Worm (Caenorhabditis elegans) whole organism, L4 larva: ENCODE results near the gene H40L08.2.

Experiments used
- daf-16 ChIP-seq, 3 experiments: sonication (generic microtip); optimal IDR thresholded peaks; 2 replicates each; lab custom pipeline; 2016 to 2017; ENCODE audit warnings: missing genetic modification characterization in 3 of 3, missing genetic modification reagents in 3 of 3, mild to moderate bottlenecking in 2 of 3, missing compliant biosample characterization in 2 of 3, missing biosample characterization in 1 of 3, moderate library complexity in 1 of 3
- duxl-1 ChIP-seq: sonication (generic microtip); optimal IDR thresholded peaks from 2 replicates; lab custom pipeline; 2016; ENCODE audit warnings: mild to moderate bottlenecking, missing genetic modification characterization, moderate library complexity, missing compliant biosample characterization; ENCODE audit not compliant: poor library complexity
- nhr-237 ChIP-seq: sonication (generic microtip); optimal IDR thresholded peaks from 2 replicates; lab custom pipeline; 2017; ENCODE audit warnings: missing biosample characterization, missing genetic modification characterization
- nhr-28 ChIP-seq: fragments of 150-350 bp; optimal IDR thresholded peaks from 2 replicates; lab custom pipeline; 2014; ENCODE audit warnings: missing biosample characterization, missing genetic modification characterization
- nhr-41 ChIP-seq: fragments of 200-800 bp; sonication (Bioruptor generic); IDR thresholded peaks from 2 replicates; pipeline ENCODE4 v1.3.6; 2022; ENCODE audit warnings: missing genetic modification reagents, missing genetic modification characterization, missing compliant biosample characterization
- nhr-77 ChIP-seq: fragments of 150-350 bp; optimal IDR thresholded peaks from 2 replicates; lab custom pipeline; 2014; ENCODE audit warnings: missing biosample characterization, missing genetic modification characterization
- pqm-1 ChIP-seq: sonication (generic microtip); optimal IDR thresholded peaks from 2 replicates; lab custom pipeline; 2017; ENCODE audit warnings: missing biosample characterization, missing genetic modification characterization
- unc-130 ChIP-seq: sonication (generic microtip); optimal IDR thresholded peaks from 2 replicates; lab custom pipeline; 2016; ENCODE audit warnings: missing genetic modification reagents, missing genetic modification characterization, missing compliant biosample characterization
- unc-62 ChIP-seq, 3 experiments: fragments of 150-350 bp in 1 of 3; sonication (generic microtip); optimal IDR thresholded peaks in 2 of 3; peaks in 1 of 3; 1 replicate in 1 of 3; 2 replicates in 2 of 3; lab custom pipeline; 2014 to 2017; ENCODE audit warnings: missing biosample characterization in 3 of 3, missing genetic modification characterization in 3 of 3, missing genetic modification reagents in 3 of 3, missing genotype in 1 of 3

DNA sequence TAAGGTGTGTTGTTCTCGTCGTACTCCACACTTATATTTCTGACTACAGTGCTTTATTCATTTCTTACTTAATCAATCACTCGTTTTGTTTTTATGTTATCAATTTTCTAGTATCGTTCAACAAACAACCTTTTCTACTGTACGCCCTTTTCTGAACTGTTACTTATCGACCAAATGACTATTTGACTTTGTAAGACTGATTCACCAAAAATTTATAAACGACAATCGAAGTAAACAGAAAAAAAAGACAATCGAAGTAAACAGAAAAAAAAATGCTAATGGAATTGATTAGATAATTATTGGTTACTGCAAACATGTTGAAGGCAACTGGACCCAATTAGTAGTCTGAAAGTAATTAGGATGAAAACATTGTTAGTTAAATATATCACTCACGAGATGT is 27.5 kb downstream of the H40L08.2 start:
- TF ChIP-seq nhr-77 (no peak), pqm-1 (tag; lab: Kevin White, UChicago) (no peak), unc-130 (GFP tag; lab: Kevin White, UChicago) (no peak), nhr-41 (GFP tag; lab: Robert Waterston, UW) (no peak), daf-16 (GFP tag; optimal IDR thresholded peaks at IDR 0.05; lab: Kevin White, UChicago) (no peak), daf-16 (tag; optimal IDR thresholded peaks at IDR 0.05; lab: Kevin White, UChicago) (peak; percentile 86), unc-62 (GFP tag; optimal IDR thresholded peaks at IDR 0.05 in 1 of 2; lab: Kevin White, UChicago) (no peak), unc-62 (tag; optimal IDR thresholded peaks at IDR 0.05; lab: Kevin White, UChicago) (no peak), nhr-237 (tag; lab: Kevin White, UChicago) (no peak), nhr-28 (tag; lab: Kevin White, UChicago) (peak; percentile 35), duxl-1 (tag; lab: Kevin White, UChicago) (no peak)
